Worm (Caenorhabditis elegans): Measurements from ENCODE around the gene C45H4.13.

ce11 chrV:2151458-2151857 lies 682 bp upstream of the C45H4.13 start, which contains the start of gene srbc-24:
- TF ChIP-seq pha-4 (tag; optimal IDR thresholded peaks at IDR 0.05) (no peak), ceh-83 (GFP tag; optimal IDR thresholded peaks at IDR 0.05) (no peak), nhr-28 (tag; optimal IDR thresholded peaks at IDR 0.05) (no peak)

Measured in whole organism, mixed stage, embryonic.